Worm (Caenorhabditis elegans) whole organism, midembryonic: ENCODE data around the gene Y50D7A.13.

Experiments used
- tab-1 ChIP-seq: fragments of 200-800 bp; sonication (Bioruptor generic); IDR thresholded peaks from 2 replicates; pipeline ENCODE4 v1.3.6; 2022; ENCODE audit warnings: missing genetic modification characterization, missing compliant biosample characterization
- ztf-29 ChIP-seq: fragments of 200-800 bp; sonication (Bioruptor generic); IDR thresholded peaks from 2 replicates; pipeline ENCODE4 v1.3.6; 2022; ENCODE audit warnings: missing genetic modification reagents, missing genetic modification characterization, missing compliant biosample characterization

- TF ChIP-seq ztf-29 (GFP tag; lab: Robert Waterston, UW) (no peak), tab-1 (GFP tag; lab: Robert Waterston, UW) (no peak)
Measured at ce11 chrIII:254235-254634, 40.2 kb downstream of the Y50D7A.13 start, which contains the start of gene Y50D7A.3.
